Worm (Caenorhabditis elegans): ENCODE data around the gene W10G11.19.

The W10G11.19 gene

DNA sequence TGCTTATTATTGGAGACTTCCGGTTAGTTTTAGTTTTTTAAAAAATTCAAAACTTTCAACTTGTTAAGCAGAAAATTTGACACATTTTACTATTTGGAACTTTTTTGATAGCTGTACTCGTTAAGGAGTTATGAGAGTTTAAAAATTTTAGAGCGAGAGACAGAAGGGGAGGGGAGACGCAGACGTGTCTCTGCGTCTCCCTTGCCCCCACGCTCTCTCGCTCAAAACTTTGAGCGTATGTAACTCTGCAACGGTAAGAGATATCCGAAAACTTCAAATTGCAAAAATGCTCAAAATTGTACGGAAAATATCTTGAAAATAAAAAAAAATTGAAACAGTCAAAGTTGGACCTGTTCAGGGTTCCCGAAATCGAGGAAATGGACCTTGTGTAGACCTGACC is 34.3 kb upstream of the W10G11.19 start:
- TF ChIP-seq nhr-11 (tag; optimal IDR thresholded peaks at IDR 0.05), result no peak
- TF ChIP-seq ceh-14 (tag; optimal IDR thresholded peaks at IDR 0.05), result no peak
- no peak for TF ChIP-seq lim-6 (tag; optimal IDR thresholded peaks at IDR 0.05)
- no peak for TF ChIP-seq hlh-6 (tag; optimal IDR thresholded peaks at IDR 0.05)

DNA sequence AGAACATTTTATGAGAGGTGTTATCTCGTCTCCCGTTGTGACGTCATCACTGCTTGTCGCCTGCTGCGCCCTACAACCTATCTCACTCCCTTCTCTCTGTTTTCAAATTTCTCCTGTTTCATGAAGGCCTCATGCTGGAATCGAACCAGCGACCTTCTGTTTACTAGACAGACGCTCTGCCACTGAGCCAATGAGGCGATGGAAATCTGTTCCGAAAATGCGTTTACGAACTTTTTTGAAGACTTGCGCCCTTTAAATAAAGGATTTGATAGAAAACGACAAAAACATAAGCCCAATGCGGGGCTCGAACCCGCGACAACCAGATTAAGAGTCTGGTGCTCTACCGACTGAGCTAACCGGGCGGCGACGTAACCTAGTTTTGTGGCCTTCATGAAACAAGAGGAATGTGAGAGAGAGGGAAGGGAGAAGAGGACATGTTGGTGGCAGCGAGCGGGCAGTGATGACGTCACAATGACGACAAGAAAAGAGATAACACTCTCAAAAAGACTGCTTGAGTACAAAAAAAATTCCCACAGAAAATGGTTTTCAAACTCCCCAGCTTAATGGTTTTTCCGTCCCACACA is 31.4 kb upstream of the W10G11.19 start, which contains the start of gene clec-126:
Gene clec-126 (plus strand): TSS at position 534 of the 584 bp plus-strand sequence.
- peak; percentile 88 for TF ChIP-seq dve-1 (tag; optimal IDR thresholded peaks at IDR 0.05)
- peak; percentile 68 for TF ChIP-seq pat-9 (tag; optimal IDR thresholded peaks at IDR 0.05)
- peak; percentile 9 for TF ChIP-seq elt-4 (tag; optimal IDR thresholded peaks at IDR 0.05)
- TF ChIP-seq ztf-16 (tag; optimal IDR thresholded peaks at IDR 0.05), result peak; percentile 45
- TF ChIP-seq ceh-45 (GFP tag; IDR thresholded peaks at IDR 0.05), result 0 out of 2 replicates have a peak, but pooled peaks have one; percentile 7
- TF ChIP-seq K02D7.2 (tag; optimal IDR thresholded peaks at IDR 0.05), result peak; percentile 61
- TF ChIP-seq hlh-8 (tag; optimal IDR thresholded peaks at IDR 0.05), result peak; percentile 9
- peak; percentile 53 for TF ChIP-seq ceh-48 (tag; optimal IDR thresholded peaks at IDR 0.05)
- no peak for TF ChIP-seq pha-4 (tag; optimal IDR thresholded peaks at IDR 0.05)
- peak; percentile 77 for TF ChIP-seq madf-2 (tag; optimal IDR thresholded peaks at IDR 0.05)
- TF ChIP-seq ceh-34 (tag; optimal IDR thresholded peaks at IDR 0.05), result peak; percentile 51
- peak; percentile 43 for TF ChIP-seq hlh-30 (tag; optimal IDR thresholded peaks at IDR 0.05; ENCODE audit: insufficient read depth)
- TF ChIP-seq pros-1 (tag; optimal IDR thresholded peaks at IDR 0.05), result no peak
- TF ChIP-seq ceh-31 (tag; optimal IDR thresholded peaks at IDR 0.05), result peak; percentile 54
- TF ChIP-seq nhr-232 (tag; optimal IDR thresholded peaks at IDR 0.05), result peak; percentile 72
- TF ChIP-seq tbx-7 (tag; optimal IDR thresholded peaks at IDR 0.05), result peak; percentile 59
- TF ChIP-seq eyg-1 (tag; optimal IDR thresholded peaks at IDR 0.05), result peak; percentile 81
- peak; percentile 64 for TF ChIP-seq nfya-1 (tag; optimal IDR thresholded peaks at IDR 0.05)
- peak; percentile 75 for TF ChIP-seq C38D4.7 (GFP tag; optimal IDR thresholded peaks at IDR 0.05)
- TF ChIP-seq ceh-22 (tag; optimal IDR thresholded peaks at IDR 0.05), result no peak
- no peak; the same call in 1 of the 2 replicates for TF ChIP-seq sox-2 (GFP tag; IDR thresholded peaks at IDR 0.05)
- TF ChIP-seq ceh-24 (tag; optimal IDR thresholded peaks at IDR 0.05), result no peak
- no peak for TF ChIP-seq unc-55 (GFP tag; optimal IDR thresholded peaks at IDR 0.05)
- peak; percentile 77 for TF ChIP-seq ceh-14 (tag; optimal IDR thresholded peaks at IDR 0.05)
- peak; percentile 65 for TF ChIP-seq zip-5 (tag; optimal IDR thresholded peaks at IDR 0.05)
- TF ChIP-seq npax-4 (tag; optimal IDR thresholded peaks at IDR 0.05), result peak; percentile 46
- TF ChIP-seq lim-6 (tag; optimal IDR thresholded peaks at IDR 0.05), result peak; percentile 43
- TF ChIP-seq nhr-11 (tag; optimal IDR thresholded peaks at IDR 0.05), result no peak
- peak; percentile 37 for TF ChIP-seq hlh-15 (tag; optimal IDR thresholded peaks at IDR 0.05)
- peak; percentile 62 for TF ChIP-seq dmd-4 (tag; optimal IDR thresholded peaks at IDR 0.05; ENCODE audit: borderline replicate concordance)
- peak; percentile 34 for TF ChIP-seq rnt-1 (tag; optimal IDR thresholded peaks at IDR 0.05)
- no peak for TF ChIP-seq ahr-1 (tag; optimal IDR thresholded peaks at IDR 0.05)
- peak; percentile 67 for TF ChIP-seq pha-2 (tag; optimal IDR thresholded peaks at IDR 0.05)
- peak; percentile 85 for TF ChIP-seq hlh-6 (tag; optimal IDR thresholded peaks at IDR 0.05)
- peak; percentile 12 for TF ChIP-seq F13H6.1 (tag; optimal IDR thresholded peaks at IDR 0.05)
- peak; percentile 75 for TF ChIP-seq che-1 (tag; optimal IDR thresholded peaks at IDR 0.05)
- peak; percentile 85 for TF ChIP-seq unc-42 (tag; optimal IDR thresholded peaks at IDR 0.05)
- TF ChIP-seq unc-86 (tag; optimal IDR thresholded peaks at IDR 0.05), result peak; percentile 69
- peak; percentile 65 for TF ChIP-seq sox-4 (tag; optimal IDR thresholded peaks at IDR 0.05)
- peak; percentile 57 for TF ChIP-seq sdc-2 (tag; optimal IDR thresholded peaks at IDR 0.05)
- peak; percentile 71 for TF ChIP-seq ceh-18 (tag; optimal IDR thresholded peaks at IDR 0.05)
- peak; percentile 53 for TF ChIP-seq syd-9 (tag; optimal IDR thresholded peaks at IDR 0.05)
- TF ChIP-seq ceh-9 (tag; optimal IDR thresholded peaks at IDR 0.05), result peak; percentile 27
- TF ChIP-seq C08G9.2 (tag; optimal IDR thresholded peaks at IDR 0.05), result peak; percentile 67
- peak; percentile 46 for TF ChIP-seq Y22D7AL.16 (tag; optimal IDR thresholded peaks at IDR 0.05)
- no peak for TF ChIP-seq fkh-10 (GFP tag; optimal IDR thresholded peaks at IDR 0.05)
- peak; percentile 80 for TF ChIP-seq pqm-1 (tag; optimal IDR thresholded peaks at IDR 0.05)
- peak; percentile 60 for TF ChIP-seq ttx-3 (tag; optimal IDR thresholded peaks at IDR 0.05)
- TF ChIP-seq ama-1 (optimal IDR thresholded peaks at IDR 0.05), result no peak
- TF ChIP-seq K09A11.1 (tag; optimal IDR thresholded peaks at IDR 0.05; ENCODE audit: insufficient read depth), result peak; percentile 69
